Fruit fly (Drosophila melanogaster): ENCODE data around the gene Nopp140.

- TF ChIP-seq fru (GFP tag; optimal IDR thresholded peaks at IDR 0.05) (no peak), pan (optimal IDR thresholded peaks at IDR 0.05) (no peak), psq (GFP tag; optimal IDR thresholded peaks at IDR 0.05) (no peak), Dif (GFP tag; optimal IDR thresholded peaks at IDR 0.05; ENCODE audit: partially characterized antibody) (no peak), usp (GFP tag; optimal IDR thresholded peaks at IDR 0.05) (no peak), foxo (GFP tag; optimal IDR thresholded peaks at IDR 0.05) (no peak), N (GFP tag; optimal IDR thresholded peaks at IDR 0.05) (no peak), br (GFP tag; optimal IDR thresholded peaks at IDR 0.05) (no peak), CG9705 (GFP tag; optimal IDR thresholded peaks at IDR 0.05) (no peak), Dfd (GFP tag; optimal IDR thresholded peaks at IDR 0.05) (no peak), dl (GFP tag; optimal IDR thresholded peaks at IDR 0.05; ENCODE audit: insufficient read depth in 1 of 2, partially characterized antibody in 2 of 2) (no peak), HLH106 (tag; optimal IDR thresholded peaks at IDR 0.05) (no peak), Mio (GFP tag; optimal IDR thresholded peaks at IDR 0.05) (no peak), h (GFP tag; optimal IDR thresholded peaks at IDR 0.05) (no peak)
Observed at dm6 chr3L:21844488-21844887, 11.9 kb downstream of the Nopp140 start, which contains the start of gene mub.

Data from whole organism, wandering third instar larva.